Worm (Caenorhabditis elegans): ENCODE results near the gene F55G11.6.

ce11 chrIV:12960136-12960535 lies 2.3 kb downstream of the F55G11.6 start, which contains the start of gene F55G11.7:
- TF ChIP-seq ztf-23 (GFP tag; IDR thresholded peaks at IDR 0.05) (no peak), ref-1 (GFP tag; conservative IDR thresholded peaks at IDR 0.05) (no peak), tab-1 (GFP tag; IDR thresholded peaks at IDR 0.05) (no peak), ztf-29 (GFP tag; IDR thresholded peaks at IDR 0.05) (no peak), klf-2 (GFP tag; conservative IDR thresholded peaks at IDR 0.05) (no peak), med-1 (GFP tag; optimal IDR thresholded peaks at IDR 0.05; ENCODE audit: insufficient read depth) (no peak), flt-1 (GFP tag; IDR thresholded peaks at IDR 0.05) (no peak)
